Worm (Caenorhabditis elegans) whole organism, midembryonic: Measurements from ENCODE around the gene nep-11.

Experiments used
- cog-1 ChIP-seq: sonication (generic microtip); optimal IDR thresholded peaks from 2 replicates; lab custom pipeline; 2016; ENCODE audit warnings: missing genetic modification characterization, missing compliant biosample characterization
- flt-1 ChIP-seq: fragments of 200-800 bp; sonication (Bioruptor generic); IDR thresholded peaks from 2 replicates; pipeline ENCODE4 v1.3.6; 2022; ENCODE audit warnings: missing genetic modification characterization, missing compliant biosample characterization
- klf-2 ChIP-seq: fragments of 200-800 bp; sonication (Bioruptor generic); conservative IDR thresholded peaks from 2 replicates; pipeline ENCODE4 v1.3.6; 2022; ENCODE audit warnings: missing genetic modification reagents, missing genetic modification characterization, missing compliant biosample characterization

- TF ChIP-seq cog-1 (tag; lab: Kevin White, UChicago) (no peak), klf-2 (GFP tag; lab: Robert Waterston, UW) (no peak), flt-1 (GFP tag; lab: Robert Waterston, UW) (no peak)
Observed at ce11 chrII:3472316-3472715, 47.0 kb upstream of the nep-11 start, which contains the start of gene Y49F6B.12.
